Worm (Caenorhabditis elegans) whole organism, L4 larva: ENCODE measurements around the gene C06A1.7.
A peak's percentile ranks its signal among the peaks of the same experiment; 100 is the strongest.

Source experiments
- D1046.2 ChIP-seq: fragments of 200-800 bp; sonication (Bioruptor generic); IDR thresholded peaks from 2 replicates; pipeline ENCODE4 v1.3.6; 2022; ENCODE audit warnings: missing genetic modification characterization, missing compliant biosample characterization
- F26F4.8 ChIP-seq: fragments of 200-800 bp; sonication (Bioruptor generic); conservative IDR thresholded peaks from 2 replicates; pipeline ENCODE4 v1.3.6; 2022; ENCODE audit warnings: missing genetic modification characterization, missing compliant biosample characterization
- F37D6.2 ChIP-seq: sonication (generic microtip); optimal IDR thresholded peaks from 2 replicates; lab custom pipeline; 2016; ENCODE audit warnings: mild to moderate bottlenecking, missing genetic modification characterization, missing compliant biosample characterization
- F44E2.7 ChIP-seq: fragments of 200-800 bp; sonication (Bioruptor generic); IDR thresholded peaks from 2 replicates; pipeline ENCODE4 v2.1.2; 2022; ENCODE audit warnings: missing genetic modification characterization, missing compliant biosample characterization
- F49E8.2 ChIP-seq: sonication (generic microtip); optimal IDR thresholded peaks from 2 replicates; lab custom pipeline; 2016; ENCODE audit warnings: missing compliant biosample characterization, mild to moderate bottlenecking, missing genetic modification characterization, borderline replicate concordance
- R02D3.7 ChIP-seq: fragments of 150-350 bp; sonication (generic microtip); optimal IDR thresholded peaks from 3 replicates; lab custom pipeline; 2014; ENCODE audit warnings: missing biosample characterization, missing genetic modification characterization
- ama-1 ChIP-seq: fragments of 150-350 bp; optimal IDR thresholded peaks from 2 replicates; lab custom pipeline; 2014; ENCODE audit warnings: inconsistent platforms, mixed read lengths
- attf-4 ChIP-seq: sonication (generic microtip); optimal IDR thresholded peaks from 3 replicates; lab custom pipeline; 2017; ENCODE audit warnings: missing biosample characterization, missing genetic modification characterization
- ceh-20 ChIP-seq: fragments of 200-800 bp; sonication (Bioruptor generic); IDR thresholded peaks from 2 replicates; pipeline ENCODE4 v1.3.6; 2022; ENCODE audit warnings: missing genetic modification reagents, missing genetic modification characterization, missing compliant biosample characterization
- ceh-32 ChIP-seq: sonication (generic microtip); optimal IDR thresholded peaks from 2 replicates; lab custom pipeline; 2016; ENCODE audit warnings: mild to moderate bottlenecking, missing genetic modification characterization, missing compliant biosample characterization; ENCODE audit not compliant: poor library complexity
- daf-12 ChIP-seq: fragments of 150-350 bp; optimal IDR thresholded peaks from 2 replicates; lab custom pipeline; 2014; ENCODE audit warnings: missing biosample characterization, missing genetic modification reagents, missing genetic modification characterization
- dmd-6 ChIP-seq: fragments of 200-800 bp; sonication (Bioruptor generic); IDR thresholded peaks from 2 replicates; pipeline ENCODE4 v1.3.6; 2022; ENCODE audit warnings: missing genetic modification reagents, missing genetic modification characterization, missing compliant biosample characterization
- dmd-8 ChIP-seq: fragments of 200-800 bp; sonication (Bioruptor generic); IDR thresholded peaks from 2 replicates; pipeline ENCODE4 v1.3.6; 2022; ENCODE audit warnings: missing genetic modification characterization, missing compliant biosample characterization
- dpl-1 ChIP-seq: fragments of 150-350 bp; optimal IDR thresholded peaks from 2 replicates; lab custom pipeline; 2014; ENCODE audit warnings: missing biosample characterization, missing genetic modification reagents, missing genetic modification characterization
- duxl-1 ChIP-seq: sonication (generic microtip); optimal IDR thresholded peaks from 2 replicates; lab custom pipeline; 2016; ENCODE audit warnings: mild to moderate bottlenecking, missing genetic modification characterization, moderate library complexity, missing compliant biosample characterization; ENCODE audit not compliant: poor library complexity
- fkh-10 ChIP-seq: fragments of 150-350 bp; optimal IDR thresholded peaks from 2 replicates; lab custom pipeline; 2014; ENCODE audit warnings: missing biosample characterization, missing genetic modification reagents, missing genetic modification characterization
- fos-1 ChIP-seq: fragments of 150-350 bp; optimal IDR thresholded peaks from 2 replicates; lab custom pipeline; 2014; ENCODE audit warnings: missing biosample characterization, missing genetic modification characterization
- hlh-11 ChIP-seq: fragments of 200-800 bp; sonication (Bioruptor generic); optimal IDR thresholded peaks from 2 replicates; lab custom pipeline; 2018; ENCODE audit warnings: mild to moderate bottlenecking, missing genetic modification characterization, missing compliant biosample characterization
- hmg-1.1 ChIP-seq: fragments of 200-800 bp; sonication (Bioruptor generic); IDR thresholded peaks from 2 replicates; pipeline ENCODE4 v1.3.6; 2022; ENCODE audit warnings: missing genetic modification reagents, missing genetic modification characterization, missing compliant biosample characterization
- lin-1 ChIP-seq: fragments of 200-800 bp; sonication (Bioruptor generic); IDR thresholded peaks from 2 replicates; pipeline ENCODE4 v1.3.6; 2022; ENCODE audit warnings: missing genetic modification reagents, missing genetic modification characterization, missing compliant biosample characterization
- lin-38 ChIP-seq: fragments of 200-800 bp; sonication (Bioruptor generic); IDR thresholded peaks from 2 replicates; pipeline ENCODE4 v1.3.6; 2022; ENCODE audit warnings: missing genetic modification reagents, missing genetic modification characterization, missing compliant biosample characterization
- lin-39 ChIP-seq: fragments of 150-350 bp; optimal IDR thresholded peaks from 2 replicates; lab custom pipeline; 2014; ENCODE audit warnings: missing biosample characterization, missing genetic modification reagents, missing genetic modification characterization
- lsy-2 ChIP-seq, 2 experiments: fragments of 150-350 bp in 1 of 2; sonication (generic microtip) in 1 of 2; optimal IDR thresholded peaks; 2 replicates each; lab custom pipeline; 2014 to 2017; ENCODE audit warnings: missing biosample characterization in 2 of 2, missing genetic modification characterization in 2 of 2
- madf-5 ChIP-seq, 2 experiments: fragments of 200-800 bp; sonication (Bioruptor generic); IDR thresholded peaks; 2 replicates each; pipeline ENCODE4 v1.3.6; 2022; ENCODE audit warnings: missing compliant biosample characterization in 2 of 2, missing genetic modification characterization in 2 of 2
- mdl-1 ChIP-seq, 2 experiments: fragments of 150-350 bp in 1 of 2; sonication (generic microtip) in 1 of 2; optimal IDR thresholded peaks; 2 replicates each; lab custom pipeline; 2014 to 2017; ENCODE audit warnings: missing biosample characterization in 2 of 2, missing genetic modification characterization in 2 of 2
- mep-1 ChIP-seq: fragments of 150-350 bp; sonication (generic microtip); optimal IDR thresholded peaks from 3 replicates; lab custom pipeline; 2014; ENCODE audit warnings: missing biosample characterization, missing genetic modification characterization
- mxl-3 ChIP-seq: fragments of 200-800 bp; sonication (Bioruptor generic); optimal IDR thresholded peaks from 2 replicates; lab custom pipeline; 2018; ENCODE audit warnings: mild to moderate bottlenecking, missing genetic modification characterization, missing compliant biosample characterization
- nhr-28 ChIP-seq: fragments of 150-350 bp; optimal IDR thresholded peaks from 2 replicates; lab custom pipeline; 2014; ENCODE audit warnings: missing biosample characterization, missing genetic modification characterization
- nhr-48 ChIP-seq: sonication (generic microtip); optimal IDR thresholded peaks from 2 replicates; lab custom pipeline; 2016; ENCODE audit warnings: mild to moderate bottlenecking, missing genetic modification characterization, missing compliant biosample characterization
- pha-4 ChIP-seq, 2 experiments: fragments of 150-350 bp in 1 of 2; fragments of 200-800 bp in 1 of 2; sonication (Bioruptor generic) in 1 of 2; IDR thresholded peaks in 1 of 2; optimal IDR thresholded peaks in 1 of 2; 2 replicates each; pipeline versions ENCODE4 v1.3.6 to Lab custom; 2014 to 2022; ENCODE audit warnings: missing genetic modification characterization in 2 of 2, missing genetic modification reagents in 2 of 2, missing biosample characterization in 1 of 2, missing compliant biosample characterization in 1 of 2
- php-3 ChIP-seq: fragments of 200-800 bp; sonication (Bioruptor generic); IDR thresholded peaks from 2 replicates; pipeline ENCODE4 v1.3.6; 2022; ENCODE audit warnings: missing genetic modification reagents, missing genetic modification characterization, missing compliant biosample characterization
- pqm-1 ChIP-seq: sonication (generic microtip); optimal IDR thresholded peaks from 2 replicates; lab custom pipeline; 2017; ENCODE audit warnings: missing biosample characterization, missing genetic modification characterization
- rbr-2 ChIP-seq: sonication (generic microtip); optimal IDR thresholded peaks from 2 replicates; lab custom pipeline; 2016; ENCODE audit warnings: missing genotype, missing genetic modification characterization, missing compliant biosample characterization
- saeg-2 ChIP-seq: fragments of 200-800 bp; sonication (Bioruptor generic); IDR thresholded peaks from 2 replicates; pipeline ENCODE4 v1.3.6; 2022; ENCODE audit warnings: missing genetic modification reagents, missing genetic modification characterization, missing compliant biosample characterization
- sdz-12 ChIP-seq: fragments of 200-800 bp; sonication (Bioruptor generic); optimal IDR thresholded peaks from 2 replicates; lab custom pipeline; 2018; ENCODE audit warnings: mild to moderate bottlenecking, missing genetic modification characterization, missing compliant biosample characterization
- set-16 ChIP-seq: fragments of 200-800 bp; sonication (Bioruptor generic); IDR thresholded peaks from 2 replicates; pipeline ENCODE4 v1.3.6; 2022; ENCODE audit warnings: missing genetic modification reagents, missing genetic modification characterization, missing compliant biosample characterization
- snpc-1.2 ChIP-seq: fragments of 200-800 bp; sonication (Bioruptor generic); IDR thresholded peaks from 2 replicates; pipeline ENCODE4 v1.3.6; 2022; ENCODE audit warnings: missing genetic modification reagents, missing genetic modification characterization, missing compliant biosample characterization
- spr-1 ChIP-seq: sonication (generic microtip); optimal IDR thresholded peaks from 2 replicates; lab custom pipeline; 2016; ENCODE audit warnings: mild to moderate bottlenecking, missing genetic modification characterization, missing compliant biosample characterization
- tra-1 ChIP-seq: fragments of 200-800 bp; sonication (Bioruptor generic); IDR thresholded peaks from 2 replicates; pipeline ENCODE4 v1.3.6; 2022; ENCODE audit warnings: missing genetic modification reagents, missing genetic modification characterization, missing compliant biosample characterization
- unc-130 ChIP-seq: sonication (generic microtip); optimal IDR thresholded peaks from 2 replicates; lab custom pipeline; 2016; ENCODE audit warnings: missing genetic modification reagents, missing genetic modification characterization, missing compliant biosample characterization
- unc-62 ChIP-seq, 3 experiments: fragments of 150-350 bp in 1 of 3; sonication (generic microtip); optimal IDR thresholded peaks in 2 of 3; peaks in 1 of 3; 1 replicate in 1 of 3; 2 replicates in 2 of 3; lab custom pipeline; 2014 to 2017; ENCODE audit warnings: missing biosample characterization in 3 of 3, missing genetic modification characterization in 3 of 3, missing genetic modification reagents in 3 of 3, missing genotype in 1 of 3
- vab-7 ChIP-seq: fragments of 200-800 bp; sonication (Bioruptor generic); IDR thresholded peaks from 2 replicates; pipeline ENCODE4 v1.3.6; 2022; ENCODE audit warnings: missing genetic modification reagents, missing genetic modification characterization, missing compliant biosample characterization
- zfp-3 ChIP-seq: fragments of 200-800 bp; sonication (Bioruptor generic); conservative IDR thresholded peaks from 2 replicates; pipeline ENCODE4 v1.3.6; 2022; ENCODE audit warnings: missing genetic modification reagents, missing genetic modification characterization, missing compliant biosample characterization
- ztf-7 ChIP-seq: fragments of 150-350 bp; optimal IDR thresholded peaks from 2 replicates; lab custom pipeline; 2014; ENCODE audit warnings: missing biosample characterization, missing genetic modification characterization

C06A1.7 gene

DNA sequence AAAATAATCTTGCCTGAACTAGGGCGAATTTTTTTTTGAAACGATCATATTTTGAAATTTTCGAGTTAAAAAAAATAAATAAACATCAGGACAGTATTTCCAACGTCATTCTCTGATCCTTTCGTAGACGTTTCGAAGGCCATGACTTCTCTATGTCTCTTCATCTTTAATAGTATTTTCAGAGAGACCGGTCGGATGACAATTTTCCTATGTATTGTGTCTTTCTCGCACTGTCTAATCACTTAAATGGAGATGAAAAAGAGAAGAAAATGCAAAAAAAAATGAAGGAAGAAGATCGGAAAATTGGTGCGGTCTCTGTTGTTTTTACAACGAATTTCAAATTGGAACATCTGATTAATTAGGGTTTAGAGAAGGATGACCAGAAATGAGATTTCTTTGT, 39.6 kb upstream of the C06A1.7 start (continued):
- TF ChIP-seq rbr-2 (tag; lab: Kevin White, UChicago), result no peak
- TF ChIP-seq pha-4 (GFP tag; IDR thresholded peaks at IDR 0.05; lab: Robert Waterston, UW), result no peak
- TF ChIP-seq pha-4 (tag; optimal IDR thresholded peaks at IDR 0.05; lab: Kevin White, UChicago), result no peak
- TF ChIP-seq fos-1 (tag; lab: Kevin White, UChicago), result no peak
- TF ChIP-seq saeg-2, result no peak
- TF ChIP-seq tra-1 (GFP tag; lab: Robert Waterston, UW), result no peak
- peak; percentile 41 for TF ChIP-seq mep-1 (tag; lab: Kevin White, UChicago)
- TF ChIP-seq F49E8.2 (tag; lab: Kevin White, UChicago), result no peak
- peak in 1 of 2 experiments; percentile 6 for TF ChIP-seq mdl-1 (tag; optimal IDR thresholded peaks at IDR 0.05; lab: Kevin White, UChicago)
- no peak for TF ChIP-seq dmd-8 (GFP tag; lab: Robert Waterston, UW)
- TF ChIP-seq R02D3.7 (tag; lab: Kevin White, UChicago), result no peak
- no peak for TF ChIP-seq daf-12 (tag; lab: Kevin White, UChicago)
- peak; percentile 53 for TF ChIP-seq nhr-28 (tag; lab: Kevin White, UChicago)
- peak; percentile 50 for TF ChIP-seq hlh-11 (tag; lab: Kevin White, UChicago)
- no peak for TF ChIP-seq fkh-10 (GFP tag; lab: Kevin White, UChicago)

DNA sequence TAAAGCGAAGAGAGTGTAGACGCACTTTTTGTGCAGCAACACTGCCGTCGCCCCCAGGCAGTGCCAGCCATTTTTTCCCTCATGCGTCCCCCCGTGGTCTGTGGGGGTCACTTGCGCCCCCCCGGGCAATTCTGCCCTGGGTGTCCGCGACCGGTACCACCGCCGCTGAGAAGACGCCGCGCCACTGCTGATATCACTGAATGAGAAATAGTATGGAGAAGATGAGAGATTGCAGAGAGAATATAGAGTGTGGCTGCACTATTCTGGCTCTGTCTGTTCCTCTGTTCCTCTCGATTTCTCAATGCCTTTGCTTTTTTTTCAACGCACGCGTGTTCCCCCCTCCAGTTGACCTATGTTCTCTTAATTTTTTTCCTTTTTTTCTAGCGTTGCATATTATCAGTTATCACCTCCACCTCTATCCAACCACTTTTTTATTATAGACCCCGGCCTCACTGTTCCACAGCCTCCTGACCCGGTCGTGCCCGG, 37.0 kb upstream of the C06A1.7 start, which contains the start of gene mab-10:
Gene mab-10 (plus strand): TSS at position 436 of the 486 bp plus-strand sequence.
- TF ChIP-seq D1046.2 (GFP tag; lab: Robert Waterston, UW), result no peak
- TF ChIP-seq unc-62 (GFP tag; optimal IDR thresholded peaks at IDR 0.05 in 1 of 2; lab: Kevin White, UChicago), result no peak
- no peak for TF ChIP-seq unc-62 (tag; optimal IDR thresholded peaks at IDR 0.05; lab: Kevin White, UChicago)
- TF ChIP-seq attf-4 (tag; lab: Kevin White, UChicago), result no peak
- peak; percentile 40 for TF ChIP-seq ceh-32 (tag; lab: Kevin White, UChicago)
- TF ChIP-seq pha-4 (GFP tag; IDR thresholded peaks at IDR 0.05; lab: Robert Waterston, UW), result peak; percentile 17; the same call in 1 of the 2 replicates
- TF ChIP-seq pha-4 (tag; optimal IDR thresholded peaks at IDR 0.05; lab: Kevin White, UChicago), result peak; percentile 49
- peak; percentile 15 for TF ChIP-seq pqm-1 (tag; lab: Kevin White, UChicago)
- peak; percentile 46; the same call in 1 of the 2 replicates for TF ChIP-seq ceh-20 (GFP tag; lab: Robert Waterston, UW)
- TF ChIP-seq unc-130 (GFP tag; lab: Kevin White, UChicago), result no peak
- no peak for TF ChIP-seq ztf-7 (tag; lab: Kevin White, UChicago)
- no peak for TF ChIP-seq zfp-3 (GFP tag; lab: Robert Waterston, UW)
- no peak for TF ChIP-seq sdz-12 (GFP tag; lab: Kevin White, UChicago)
- peak; percentile 78 for TF ChIP-seq hmg-1.1 (GFP tag; lab: Robert Waterston, UW)
- TF ChIP-seq F37D6.2 (tag; lab: Kevin White, UChicago), result peak; percentile 17
- peak; percentile 20 for TF ChIP-seq nhr-48 (tag; lab: Kevin White, UChicago)
- TF ChIP-seq set-16 (GFP tag; lab: Robert Waterston, UW), result peak; percentile 98
- TF ChIP-seq vab-7 (GFP tag; lab: Robert Waterston, UW), result 0 out of 2 replicates have a peak, but pooled peaks have one; percentile 20
- no peak for TF ChIP-seq F26F4.8 (GFP tag; lab: Robert Waterston, UW)
- TF ChIP-seq lin-39 (tag; lab: Kevin White, UChicago), result no peak
- peak; percentile 64 for TF ChIP-seq nhr-28 (tag; lab: Kevin White, UChicago)
- TF ChIP-seq mxl-3, result peak; percentile 83
- TF ChIP-seq snpc-1.2, result no peak
- TF ChIP-seq lsy-2 (tag; optimal IDR thresholded peaks at IDR 0.05; lab: Kevin White, UChicago), result peak in 1 of 2 experiments; percentile 53
- TF ChIP-seq lin-38 (GFP tag; lab: Robert Waterston, UW), result 0 out of 2 replicates have a peak, but pooled peaks have one; percentile 19
- peak; percentile 44 for TF ChIP-seq dmd-6 (GFP tag; lab: Robert Waterston, UW)
- 0 out of 2 replicates have a peak, but pooled peaks have one; percentile 19 for TF ChIP-seq F44E2.7
- TF ChIP-seq daf-12 (tag; lab: Kevin White, UChicago), result no peak
- no peak for TF ChIP-seq dpl-1
- TF ChIP-seq fkh-10 (GFP tag; lab: Kevin White, UChicago), result no peak
- TF ChIP-seq F49E8.2 (tag; lab: Kevin White, UChicago), result no peak
- peak; percentile 14 to 80 for TF ChIP-seq mdl-1 (tag; optimal IDR thresholded peaks at IDR 0.05; lab: Kevin White, UChicago)
- TF ChIP-seq lin-1 (GFP tag; lab: Robert Waterston, UW), result peak; percentile 23; the same call in 1 of the 2 replicates
- no peak for TF ChIP-seq ama-1 (lab: Kevin White, UChicago)
- peak; percentile 20 for TF ChIP-seq duxl-1 (tag; lab: Kevin White, UChicago)
- peak; percentile 71; the same call in 1 of the 2 replicates for TF ChIP-seq php-3 (GFP tag; lab: Robert Waterston, UW)
- TF ChIP-seq hlh-11 (tag; lab: Kevin White, UChicago), result peak; percentile 90
- TF ChIP-seq mep-1 (tag; lab: Kevin White, UChicago), result peak; percentile 64
- 0 out of 4 replicates have a peak, but pooled peaks of 1 of the 2 experiments have one; percentile 25 for TF ChIP-seq madf-5 (GFP tag; IDR thresholded peaks at IDR 0.05; lab: Robert Waterston, UW)
- peak; percentile 52 for TF ChIP-seq rbr-2 (tag; lab: Kevin White, UChicago)
- no peak for TF ChIP-seq R02D3.7 (tag; lab: Kevin White, UChicago)
- no peak for TF ChIP-seq spr-1
